Fruit fly (Drosophila melanogaster) whole organism, adult: ENCODE measurements around the gene Art6.

Source experiments
- CG1620 ChIP-seq: fragments of 200-800 bp; sonication (Bioruptor generic); optimal IDR thresholded peaks from 2 replicates; lab custom pipeline; 2016; ENCODE audit warnings: missing biosample characterization, missing genetic modification characterization
- CG7101 ChIP-seq: fragments of 200-800 bp; sonication (Bioruptor generic); optimal IDR thresholded peaks from 2 replicates; lab custom pipeline; 2018; ENCODE audit warnings: missing biosample characterization, mild to moderate bottlenecking, missing genetic modification characterization, moderate library complexity
- Clk ChIP-seq: fragments of 200-800 bp; sonication (Bioruptor generic); optimal IDR thresholded peaks from 2 replicates; lab custom pipeline; 2017; ENCODE audit warnings: missing biosample characterization, missing genetic modification characterization
- Crg-1 ChIP-seq: fragments of 200-800 bp; sonication (Bioruptor generic); optimal IDR thresholded peaks from 2 replicates; lab custom pipeline; 2016; ENCODE audit warnings: missing biosample characterization, missing genetic modification characterization
- cic ChIP-seq: fragments of 200-800 bp; sonication (Bioruptor generic); optimal IDR thresholded peaks from 2 replicates; lab custom pipeline; 2017; ENCODE audit warnings: missing biosample characterization, mild to moderate bottlenecking, missing genetic modification characterization, moderate library complexity
- pad ChIP-seq: fragments of 200-800 bp; sonication (Bioruptor generic); optimal IDR thresholded peaks from 3 replicates; lab custom pipeline; 2017; ENCODE audit warnings: missing biosample characterization, missing genetic modification characterization, mild to moderate bottlenecking, moderate library complexity, missing genetic modification reagents

DNA sequence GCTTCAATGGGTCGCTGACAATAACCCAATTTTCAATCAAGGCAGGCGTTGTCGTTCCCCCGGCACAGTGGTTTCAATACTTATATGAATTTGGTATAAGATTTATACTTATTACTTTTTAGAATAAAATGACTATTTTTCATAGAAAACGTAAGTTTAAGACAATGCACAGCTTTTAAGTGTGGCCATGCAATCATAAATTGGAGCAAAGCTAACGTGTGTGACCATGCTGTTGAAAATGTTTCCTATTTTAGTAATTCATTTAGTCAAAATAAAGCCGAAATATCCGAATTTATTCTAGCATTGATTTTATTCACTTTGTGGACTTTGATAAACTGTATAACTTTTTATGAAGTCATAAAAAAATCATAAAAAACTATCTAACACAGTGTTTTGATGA is 41.0 kb upstream of the Art6 start:
- no peak for TF ChIP-seq CG7101 (tag; lab: Kevin White, UChicago)
- no peak for TF ChIP-seq CG1620 (GFP tag; lab: Kevin White, UChicago)
- no peak for TF ChIP-seq Crg-1 (GFP tag; lab: Kevin White, UChicago)
- no peak for TF ChIP-seq cic (GFP tag; lab: Kevin White, UChicago)
- no peak for TF ChIP-seq Clk (GFP tag; lab: Kevin White, UChicago)
- TF ChIP-seq pad, result no peak
